Fruit fly (Drosophila melanogaster) whole organism, embryonic: ENCODE results near the gene CG4611.

ENCODE experiments used
- Asciz ChIP-seq: fragments of 200-800 bp; sonication (Bioruptor generic); optimal IDR thresholded peaks from 2 replicates; lab custom pipeline; 2017; ENCODE audit warnings: missing biosample characterization, mild to moderate bottlenecking, missing genetic modification characterization, missing genetic modification reagents
- Atf6 ChIP-seq: fragments of 200-800 bp; sonication (Bioruptor generic); IDR thresholded peaks from 2 replicates; pipeline ENCODE4 v1.3.6; 2022; ENCODE audit warnings: missing biosample characterization, missing genetic modification characterization
- CG10321 ChIP-seq: fragments of 200-800 bp; sonication (Bioruptor generic); IDR thresholded peaks from 2 replicates; pipeline ENCODE4 v1.3.6; 2022; ENCODE audit warnings: missing biosample characterization, missing genetic modification characterization
- CG18262 ChIP-seq: fragments of 200-800 bp; optimal IDR thresholded peaks from 3 replicates; lab custom pipeline; 2019; ENCODE audit warnings: missing biosample characterization, mild to moderate bottlenecking, missing genetic modification characterization, moderate library complexity
- CG18599 ChIP-seq: fragments of 200-800 bp; sonication (Bioruptor generic); optimal IDR thresholded peaks from 3 replicates; lab custom pipeline; 2017; ENCODE audit warnings: missing biosample characterization, missing genetic modification characterization, mild to moderate bottlenecking, moderate library complexity, missing genetic modification reagents
- CG2678 ChIP-seq: fragments of 200-800 bp; sonication (Bioruptor generic); optimal IDR thresholded peaks from 3 replicates; lab custom pipeline; 2019; ENCODE audit warnings: missing biosample characterization, mild to moderate bottlenecking, missing genetic modification characterization, moderate library complexity
- CG2875 ChIP-seq: fragments of 200-800 bp; sonication (Bioruptor generic); optimal IDR thresholded peaks from 2 replicates; lab custom pipeline; 2017; ENCODE audit warnings: missing biosample characterization, mild to moderate bottlenecking, missing genetic modification characterization, missing genetic modification reagents
- CG31224 ChIP-seq: fragments of 200-800 bp; sonication (Bioruptor generic); IDR thresholded peaks from 2 replicates; pipeline ENCODE4 v1.3.6; 2022; ENCODE audit warnings: missing biosample characterization, missing genetic modification characterization
- CG33557 ChIP-seq: fragments of 200-800 bp; sonication (Bioruptor generic); optimal IDR thresholded peaks from 2 replicates; lab custom pipeline; 2019; ENCODE audit warnings: missing biosample characterization, mild to moderate bottlenecking, missing genetic modification characterization, moderate library complexity
- CG3726 ChIP-seq: fragments of 200-800 bp; sonication (Bioruptor generic); IDR thresholded peaks from 3 replicates; pipeline ENCODE4, ENCODE4 v1.3.6; 2022; ENCODE audit warnings: missing biosample characterization, missing genetic modification characterization
- CG5245 ChIP-seq: fragments of 200-800 bp; sonication (Bioruptor generic); optimal IDR thresholded peaks from 3 replicates; lab custom pipeline; 2016; ENCODE audit warnings: missing biosample characterization, missing genetic modification characterization
- CG6854 ChIP-seq: fragments of 200-800 bp; sonication (Bioruptor generic); optimal IDR thresholded peaks from 3 replicates; lab custom pipeline; 2017; ENCODE audit warnings: missing biosample characterization, mild to moderate bottlenecking, missing genetic modification characterization
- CG7372 ChIP-seq: fragments of 200-800 bp; sonication (Bioruptor generic); IDR thresholded peaks from 2 replicates; pipeline ENCODE4 v1.3.6; 2022; ENCODE audit warnings: missing biosample characterization, missing genetic modification characterization
- CG8388 ChIP-seq: fragments of 200-800 bp; sonication (Bioruptor generic); optimal IDR thresholded peaks from 2 replicates; lab custom pipeline; 2019; ENCODE audit warnings: missing biosample characterization, mild to moderate bottlenecking, missing genetic modification characterization, moderate library complexity
- Doc2 ChIP-seq: fragments of 200-800 bp; sonication (Bioruptor generic); IDR thresholded peaks from 2 replicates; pipeline ENCODE4 v1.3.6; 2022; ENCODE audit warnings: missing biosample characterization, missing genetic modification characterization
- E2f2 ChIP-seq: fragments of 200-800 bp; sonication (Bioruptor generic); IDR thresholded peaks from 2 replicates; pipeline ENCODE4 v1.3.6; 2022; ENCODE audit warnings: missing biosample characterization, missing genetic modification characterization
- ERR ChIP-seq: fragments of 200-800 bp; sonication (Bioruptor generic); optimal IDR thresholded peaks from 2 replicates; lab custom pipeline; 2016; ENCODE audit warnings: missing biosample characterization, missing genetic modification characterization
- Elba2 ChIP-seq: fragments of 200-800 bp; sonication (Bioruptor generic); optimal IDR thresholded peaks from 3 replicates; lab custom pipeline; 2016; ENCODE audit warnings: missing biosample characterization, missing genetic modification characterization
- Fer1 ChIP-seq: fragments of 200-800 bp; sonication (Bioruptor generic); optimal IDR thresholded peaks from 2 replicates; lab custom pipeline; 2017; ENCODE audit warnings: missing biosample characterization, mild to moderate bottlenecking, missing genetic modification characterization
- Gug ChIP-seq: fragments of 200-800 bp; sonication (Bioruptor generic); IDR thresholded peaks from 4 replicates; pipeline ENCODE4 v1.3.6; 2022; ENCODE audit warnings: missing biosample characterization, missing genetic modification characterization
- Hr78 ChIP-seq, 2 experiments: fragments of 200-800 bp in 1 of 2; fragments of >200 bp in 1 of 2; sonication (Bioruptor generic) in 1 of 2; optimal IDR thresholded peaks; 2 replicates each; lab custom pipeline; 2017 to 2019; ENCODE audit warnings: missing biosample characterization in 2 of 2, missing genetic modification characterization in 2 of 2, mild to moderate bottlenecking in 1 of 2, moderate library complexity in 1 of 2
- Kr ChIP-seq: fragments of 200-800 bp; sonication (Bioruptor generic); optimal IDR thresholded peaks from 2 replicates; lab custom pipeline; 2017; ENCODE audit warnings: missing biosample characterization, mild to moderate bottlenecking, missing genetic modification characterization
- Ptx1 ChIP-seq: fragments of 200-800 bp; sonication (Bioruptor generic); IDR thresholded peaks from 2 replicates; pipeline ENCODE4 v1.3.6; 2022; ENCODE audit warnings: missing biosample characterization, missing genetic modification characterization
- abd-A ChIP-seq: fragments of 200-800 bp; sonication (Bioruptor generic); optimal IDR thresholded peaks from 3 replicates; lab custom pipeline; 2019; ENCODE audit warnings: missing biosample characterization, mild to moderate bottlenecking, missing genetic modification characterization, moderate library complexity
- aop ChIP-seq: fragments of 200-800 bp; sonication (Bioruptor generic); IDR thresholded peaks from 2 replicates; pipeline ENCODE4 v1.3.6; 2022; ENCODE audit warnings: missing biosample characterization, missing genetic modification characterization
- ase ChIP-seq: fragments of 200-800 bp; sonication (Bioruptor generic); IDR thresholded peaks from 3 replicates; pipeline ENCODE4 v1.3.6; 2022; ENCODE audit warnings: missing biosample characterization, missing genetic modification characterization
- ato ChIP-seq: fragments of 200-800 bp; sonication (Bioruptor generic); IDR thresholded peaks from 2 replicates; pipeline ENCODE4 v1.3.6; 2022; ENCODE audit warnings: missing biosample characterization, missing genetic modification characterization; ENCODE audit not compliant: partially characterized antibody
- esg ChIP-seq: fragments of 200-800 bp; sonication (Bioruptor generic); conservative IDR thresholded peaks from 2 replicates; pipeline ENCODE4 v1.3.6; 2022; ENCODE audit warnings: missing biosample characterization, missing genetic modification characterization
- hth ChIP-seq: fragments of >200 bp; optimal IDR thresholded peaks from 2 replicates; lab custom pipeline; 2017; ENCODE audit warnings: inconsistent platforms
- knrl ChIP-seq: fragments of 200-800 bp; sonication (Bioruptor generic); IDR thresholded peaks from 3 replicates; pipeline ENCODE4 v1.3.6; 2022; ENCODE audit warnings: missing biosample characterization, missing genetic modification characterization; ENCODE audit not compliant: partially characterized antibody
- lab ChIP-seq: fragments of 200-800 bp; sonication (Bioruptor generic); optimal IDR thresholded peaks from 3 replicates; lab custom pipeline; 2017; ENCODE audit warnings: missing biosample characterization, missing genetic modification characterization, mild to moderate bottlenecking, moderate library complexity, missing genetic modification reagents
- lov ChIP-seq, 2 experiments: fragments of 200-800 bp in 1 of 2; fragments of >200 bp in 1 of 2; sonication (Bioruptor generic) in 1 of 2; IDR thresholded peaks in 1 of 2; optimal IDR thresholded peaks in 1 of 2; 2 replicates in 1 of 2; 3 replicates in 1 of 2; pipeline versions ENCODE4 v1.3.6 to Lab custom; 2017 to 2022; ENCODE audit warnings: missing biosample characterization in 1 of 2, missing genetic modification characterization in 1 of 2
- nau ChIP-seq: fragments of 200-800 bp; sonication (Bioruptor generic); optimal IDR thresholded peaks from 3 replicates; lab custom pipeline; 2017; ENCODE audit warnings: missing biosample characterization, mild to moderate bottlenecking, missing genetic modification characterization, missing genetic modification reagents
- oc ChIP-seq: fragments of 200-800 bp; sonication (Bioruptor generic); optimal IDR thresholded peaks from 2 replicates; lab custom pipeline; 2018; ENCODE audit warnings: missing biosample characterization, mild to moderate bottlenecking, missing genetic modification characterization, moderate library complexity
- pb ChIP-seq: fragments of 200-800 bp; sonication (Bioruptor generic); optimal IDR thresholded peaks from 3 replicates; lab custom pipeline; 2016; ENCODE audit warnings: missing biosample characterization, missing genetic modification characterization
- pros ChIP-seq: fragments of 200-800 bp; sonication (Bioruptor generic); optimal IDR thresholded peaks from 3 replicates; lab custom pipeline; 2019; ENCODE audit warnings: missing biosample characterization, mild to moderate bottlenecking, missing genetic modification characterization, moderate library complexity
- pzg ChIP-seq: fragments of 200-800 bp; sonication (Bioruptor generic); optimal IDR thresholded peaks from 3 replicates; lab custom pipeline; 2018; ENCODE audit warnings: missing biosample characterization, mild to moderate bottlenecking, missing genetic modification characterization, moderate library complexity
- rib ChIP-seq: fragments of 200-800 bp; sonication (Bioruptor generic); IDR thresholded peaks from 2 replicates; pipeline ENCODE4 v1.3.6; 2022; ENCODE audit warnings: missing biosample characterization, missing genetic modification characterization
- sc ChIP-seq, 3 experiments: fragments of >200 bp in 2 of 3; fragments of 200-800 bp in 1 of 3; sonication (Bioruptor generic) in 1 of 3; optimal IDR thresholded peaks; 2 replicates in 2 of 3; 3 replicates in 1 of 3; lab custom pipeline; 2017; ENCODE audit warnings: mild to moderate bottlenecking in 1 of 3, missing biosample characterization in 1 of 3, missing genetic modification characterization in 1 of 3, missing genetic modification reagents in 1 of 3
- sima ChIP-seq: fragments of 200-800 bp; sonication (Bioruptor generic); optimal IDR thresholded peaks from 2 replicates; lab custom pipeline; 2016; ENCODE audit warnings: missing biosample characterization, missing genetic modification characterization
- sisA ChIP-seq: fragments of 200-800 bp; sonication (Bioruptor generic); IDR thresholded peaks from 2 replicates; pipeline ENCODE4 v1.3.6; 2022; ENCODE audit warnings: missing biosample characterization, missing genetic modification characterization
- slp2 ChIP-seq: fragments of 200-800 bp; sonication (Bioruptor generic); optimal IDR thresholded peaks from 2 replicates; lab custom pipeline; 2016; ENCODE audit warnings: missing biosample characterization, missing genetic modification characterization
- tna ChIP-seq: fragments of 200-800 bp; sonication (Bioruptor generic); IDR thresholded peaks from 2 replicates; pipeline ENCODE4 v1.3.6; 2022; ENCODE audit warnings: missing biosample characterization, missing genetic modification characterization; ENCODE audit not compliant: partially characterized antibody
- twi ChIP-seq: fragments of 200-800 bp; optimal IDR thresholded peaks from 2 replicates; lab custom pipeline; 2019; ENCODE audit warnings: missing biosample characterization, mild to moderate bottlenecking, missing genetic modification characterization, moderate library complexity
- unc-4 ChIP-seq: fragments of 200-800 bp; sonication (Bioruptor generic); IDR thresholded peaks from 2 replicates; pipeline ENCODE4 v1.3.6; 2022; ENCODE audit warnings: missing biosample characterization, missing genetic modification characterization; ENCODE audit not compliant: partially characterized antibody
- z ChIP-seq: fragments of 200-800 bp; sonication (Bioruptor generic); IDR thresholded peaks from 3 replicates; pipeline ENCODE4 v1.3.6; 2022; ENCODE audit warnings: missing biosample characterization, missing genetic modification characterization
- zen ChIP-seq: fragments of 200-800 bp; sonication (Bioruptor generic); optimal IDR thresholded peaks from 3 replicates; lab custom pipeline; 2018; ENCODE audit warnings: missing biosample characterization, mild to moderate bottlenecking, missing genetic modification characterization, moderate library complexity
- zfh1 ChIP-seq: fragments of 200-800 bp; sonication (Bioruptor generic); IDR thresholded peaks from 3 replicates; pipeline ENCODE4 v1.3.6; 2022; ENCODE audit warnings: missing biosample characterization, missing genetic modification characterization

Gene CG4611

DNA sequence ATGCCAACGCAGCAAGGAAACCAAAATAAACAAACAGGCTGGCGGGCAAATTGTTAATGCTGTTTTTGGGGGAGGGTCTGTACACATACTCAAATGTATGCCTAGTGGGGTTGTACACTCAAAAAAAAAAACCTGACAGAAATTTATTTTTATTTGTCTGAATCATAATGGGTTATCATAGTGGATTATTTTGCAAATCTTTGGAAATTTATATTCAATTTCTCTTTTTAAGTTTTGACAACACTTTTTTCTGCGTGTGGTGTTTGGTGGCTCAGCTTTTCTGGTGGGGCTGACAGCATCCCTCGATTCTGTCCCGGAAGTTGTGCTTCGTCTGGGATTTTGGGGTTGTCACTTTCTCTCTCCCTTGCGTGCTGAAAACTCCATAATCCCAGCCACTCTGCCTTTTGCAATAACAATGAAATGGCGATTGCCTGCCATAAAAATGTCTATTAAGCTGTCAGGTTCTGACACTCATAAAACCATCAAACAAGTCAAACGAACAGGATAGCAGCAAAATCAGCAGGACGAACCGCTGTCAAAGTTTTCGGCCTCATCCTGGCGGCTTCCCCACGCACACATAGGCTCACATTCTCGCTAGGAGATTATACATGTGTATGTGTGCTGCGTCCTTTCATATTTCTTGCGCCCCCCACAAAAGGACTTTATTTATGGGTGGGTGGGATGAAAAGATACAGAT lies 18.9 kb downstream of the CG4611 start (continued):
- TF ChIP-seq sc (optimal IDR thresholded peaks at IDR 0.05; lab: Kevin White, UChicago) (no peak), sc (GFP tag; optimal IDR thresholded peaks at IDR 0.05; lab: Kevin White, UChicago) (no peak), ERR (GFP tag; lab: Kevin White, UChicago) (peak; percentile 74), nau (GFP tag; lab: Kevin White, UChicago) (no peak), Atf6 (GFP tag; lab: Robert Waterston, UW) (peak; percentile 86), Doc2 (GFP tag; lab: Robert Waterston, UW) (peak; percentile 36; the same call in 1 of the 2 replicates), Kr (GFP tag; lab: Kevin White, UChicago) (no peak), sima (GFP tag; lab: Kevin White, UChicago) (peak; percentile 7), Fer1 (GFP tag; lab: Kevin White, UChicago) (peak; percentile 95), CG18599 (GFP tag; lab: Kevin White, UChicago) (peak; percentile 94), zfh1 (GFP tag; lab: Robert Waterston, UW) (peak; percentile 86), slp2 (GFP tag; lab: Kevin White, UChicago) (peak; percentile 46), zen (tag; lab: Kevin White, UChicago) (no peak), Asciz (GFP tag; lab: Kevin White, UChicago) (peak; percentile 58), ato (GFP tag; lab: Robert Waterston, UW) (no peak), aop (peak; percentile 40; the same call in 1 of the 2 replicates), sisA (GFP tag; lab: Robert Waterston, UW) (peak; percentile 82; the same call in 1 of the 2 replicates), Ptx1 (GFP tag; lab: Robert Waterston, UW) (peak; percentile 87), ase (peak; percentile 80), CG2678 (tag; lab: Kevin White, UChicago) (peak; percentile 85), CG31224 (GFP tag; lab: Robert Waterston, UW) (peak; percentile 92), twi (tag; lab: Kevin White, UChicago) (no peak), abd-A (peak; percentile 100), CG18262 (tag; lab: Kevin White, UChicago) (peak; percentile 37), rib (GFP tag; lab: Robert Waterston, UW) (peak; percentile 74; the same call in 1 of the 2 replicates), pros (no peak), CG7372 (GFP tag; lab: Robert Waterston, UW) (peak; percentile 76), CG33557 (GFP tag; lab: Kevin White, UChicago) (no peak), CG6854 (GFP tag; lab: Kevin White, UChicago) (peak; percentile 77), tna (GFP tag; lab: Robert Waterston, UW) (no peak), pb (GFP tag; lab: Kevin White, UChicago) (peak; percentile 65), Hr78 (GFP tag; optimal IDR thresholded peaks at IDR 0.05; lab: Kevin White, UChicago) (no peak), Elba2 (no peak), unc-4 (GFP tag; lab: Robert Waterston, UW) (no peak), hth (lab: Kevin White, UChicago) (no peak), CG3726 (GFP tag; lab: Robert Waterston, UW) (no peak), CG5245 (GFP tag; lab: Kevin White, UChicago) (peak; percentile 53), CG10321 (GFP tag; lab: Robert Waterston, UW) (peak; percentile 41; the same call in 1 of the 2 replicates), z (GFP tag; lab: Robert Waterston, UW) (no peak), oc (tag; lab: Kevin White, UChicago) (peak; percentile 65), pzg (GFP tag; lab: Kevin White, UChicago) (no peak), lov (optimal IDR thresholded peaks at IDR 0.05; lab: Kevin White, UChicago) (no peak), lov (GFP tag; IDR thresholded peaks at IDR 0.05; lab: Robert Waterston, UW) (0 out of 3 replicates have a peak, but pooled peaks have one; percentile 35), lab (GFP tag; lab: Kevin White, UChicago) (peak; percentile 91), esg (GFP tag; lab: Robert Waterston, UW) (peak; percentile 78), CG8388 (GFP tag; lab: Kevin White, UChicago) (peak; percentile 73), CG2875 (GFP tag; lab: Kevin White, UChicago) (peak; percentile 39), Gug (GFP tag; lab: Robert Waterston, UW) (peak; percentile 68), knrl (no peak), E2f2 (no peak; the same call in 1 of the 2 replicates)
